Fruit fly (Drosophila melanogaster) whole organism, embryonic: ENCODE results near the gene CG18428.

Experiments
- Atf3 ChIP-seq: fragments of 200-800 bp; sonication (Bioruptor generic); optimal IDR thresholded peaks from 3 replicates; lab custom pipeline; 2016; ENCODE audit warnings: missing biosample characterization, missing genetic modification characterization
- CG12219 ChIP-seq: fragments of 200-800 bp; sonication (Bioruptor generic); optimal IDR thresholded peaks from 3 replicates; lab custom pipeline; 2018; ENCODE audit warnings: missing biosample characterization, mild to moderate bottlenecking, missing genetic modification characterization
- CG12391 ChIP-seq: fragments of 200-800 bp; sonication (Bioruptor generic); optimal IDR thresholded peaks from 3 replicates; lab custom pipeline; 2018; ENCODE audit warnings: missing biosample characterization, mild to moderate bottlenecking, missing genetic modification characterization, moderate library complexity
- CG15269 ChIP-seq: fragments of 200-800 bp; sonication (Bioruptor generic); optimal IDR thresholded peaks from 2 replicates; lab custom pipeline; 2018; ENCODE audit warnings: missing biosample characterization, mild to moderate bottlenecking, missing genetic modification characterization, moderate library complexity
- CG1602 ChIP-seq: fragments of 200-800 bp; sonication (Bioruptor generic); optimal IDR thresholded peaks from 3 replicates; lab custom pipeline; 2016; ENCODE audit warnings: missing biosample characterization, missing genetic modification characterization
- CG2889 ChIP-seq: fragments of 200-800 bp; sonication (Bioruptor generic); IDR thresholded peaks from 3 replicates; pipeline ENCODE4 v1.3.6; 2022; ENCODE audit warnings: missing biosample characterization, missing genetic modification characterization
- CG32772 ChIP-seq: fragments of 200-800 bp; sonication (Bioruptor generic); IDR thresholded peaks from 2 replicates; pipeline ENCODE4 v1.3.6; 2022; ENCODE audit warnings: missing biosample characterization, missing genetic modification characterization
- CG3281 ChIP-seq: fragments of 200-800 bp; sonication (Bioruptor generic); optimal IDR thresholded peaks from 3 replicates; lab custom pipeline; 2017; ENCODE audit warnings: missing biosample characterization, mild to moderate bottlenecking, missing genetic modification characterization
- CG3726 ChIP-seq: fragments of 200-800 bp; sonication (Bioruptor generic); IDR thresholded peaks from 3 replicates; pipeline ENCODE4, ENCODE4 v1.3.6; 2022; ENCODE audit warnings: missing biosample characterization, missing genetic modification characterization
- CG4404 ChIP-seq: fragments of 200-800 bp; sonication (Bioruptor generic); IDR thresholded peaks from 2 replicates; pipeline ENCODE4 v1.3.6; 2022; ENCODE audit warnings: missing biosample characterization, missing genetic modification characterization
- CG4854 ChIP-seq: fragments of 200-800 bp; sonication (Bioruptor generic); optimal IDR thresholded peaks from 2 replicates; lab custom pipeline; 2016; ENCODE audit warnings: missing biosample characterization, missing genetic modification characterization, inconsistent platforms
- CG7786 ChIP-seq: fragments of 200-800 bp; sonication (Bioruptor generic); optimal IDR thresholded peaks from 2 replicates; lab custom pipeline; 2016; ENCODE audit warnings: missing biosample characterization, missing genetic modification characterization
- CG8765 ChIP-seq: fragments of 200-800 bp; sonication (Bioruptor generic); IDR thresholded peaks from 2 replicates; pipeline ENCODE4 v1.3.6; 2022; ENCODE audit warnings: missing biosample characterization, missing genetic modification characterization
- CG9727 ChIP-seq: fragments of 200-800 bp; sonication (Bioruptor generic); optimal IDR thresholded peaks from 3 replicates; lab custom pipeline; 2017; ENCODE audit warnings: missing biosample characterization, mild to moderate bottlenecking, missing genetic modification characterization
- D19B ChIP-seq: fragments of 200-800 bp; sonication (Bioruptor generic); optimal IDR thresholded peaks from 2 replicates; lab custom pipeline; 2017; ENCODE audit warnings: missing biosample characterization, mild to moderate bottlenecking, missing genetic modification characterization
- Dfd ChIP-seq, 2 experiments: fragments of >200 bp; optimal IDR thresholded peaks; 2 replicates each; lab custom pipeline; 2017; ENCODE audit warnings: missing biosample characterization in 2 of 2, missing genetic modification characterization in 2 of 2
- Dip2 ChIP-seq: fragments of 200-800 bp; sonication (Bioruptor generic); IDR thresholded peaks from 2 replicates; pipeline ENCODE4 v1.3.6; 2022; ENCODE audit warnings: missing biosample characterization, missing genetic modification characterization
- Dip3 ChIP-seq: fragments of 200-800 bp; sonication (Bioruptor generic); optimal IDR thresholded peaks from 3 replicates; lab custom pipeline; 2016; ENCODE audit warnings: missing biosample characterization, missing genetic modification characterization
- Hr39 ChIP-seq: fragments of >200 bp; optimal IDR thresholded peaks from 2 replicates; lab custom pipeline; 2017
- Hr78 ChIP-seq, 2 experiments: fragments of 200-800 bp in 1 of 2; fragments of >200 bp in 1 of 2; sonication (Bioruptor generic) in 1 of 2; optimal IDR thresholded peaks; 2 replicates each; lab custom pipeline; 2017 to 2019; ENCODE audit warnings: missing biosample characterization in 2 of 2, missing genetic modification characterization in 2 of 2, mild to moderate bottlenecking in 1 of 2, moderate library complexity in 1 of 2
- MESR4 ChIP-seq: fragments of 200-800 bp; sonication (Bioruptor generic); optimal IDR thresholded peaks from 2 replicates; lab custom pipeline; 2018; ENCODE audit warnings: missing biosample characterization, mild to moderate bottlenecking, missing genetic modification characterization, moderate library complexity
- Max ChIP-seq: fragments of 200-800 bp; sonication (Bioruptor generic); optimal IDR thresholded peaks from 2 replicates; lab custom pipeline; 2016; ENCODE audit warnings: missing biosample characterization, mild to moderate bottlenecking, missing genetic modification characterization
- Med ChIP-seq: fragments of 200-800 bp; sonication (Bioruptor generic); peaks from one replicate; lab custom pipeline; 2016; ENCODE audit warnings: missing biosample characterization, missing genetic modification characterization, mild to moderate bottlenecking, inconsistent platforms, moderate library complexity
- Poxn ChIP-seq: fragments of 200-800 bp; sonication (Bioruptor generic); IDR thresholded peaks from 2 replicates; pipeline ENCODE4 v1.3.6; 2022; ENCODE audit warnings: missing biosample characterization, missing genetic modification characterization
- Usf ChIP-seq: fragments of 200-800 bp; sonication (Bioruptor generic); optimal IDR thresholded peaks from 2 replicates; lab custom pipeline; 2017; ENCODE audit warnings: missing genotype, missing biosample characterization, missing genetic modification characterization
- ato ChIP-seq: fragments of 200-800 bp; sonication (Bioruptor generic); IDR thresholded peaks from 2 replicates; pipeline ENCODE4 v1.3.6; 2022; ENCODE audit warnings: missing biosample characterization, missing genetic modification characterization; ENCODE audit not compliant: partially characterized antibody
- bab2 ChIP-seq: fragments of 200-800 bp; sonication (Bioruptor generic); optimal IDR thresholded peaks from 2 replicates; lab custom pipeline; 2016; ENCODE audit warnings: missing biosample characterization, missing genetic modification characterization
- bbx ChIP-seq: fragments of 200-800 bp; sonication (Bioruptor generic); IDR thresholded peaks from 2 replicates; pipeline ENCODE4 v1.3.6; 2022; ENCODE audit warnings: missing biosample characterization, missing genetic modification characterization; ENCODE audit not compliant: partially characterized antibody
- caup ChIP-seq: fragments of 200-800 bp; sonication (Bioruptor generic); optimal IDR thresholded peaks from 3 replicates; lab custom pipeline; 2017; ENCODE audit warnings: missing biosample characterization, mild to moderate bottlenecking, missing genetic modification characterization, moderate library complexity; ENCODE audit not compliant: severe bottlenecking
- chinmo ChIP-seq: fragments of 200-800 bp; sonication (Bioruptor generic); IDR thresholded peaks from 4 replicates; pipeline ENCODE4 v1.3.6; 2022; ENCODE audit warnings: missing biosample characterization, missing genetic modification characterization; ENCODE audit not compliant: partially characterized antibody
- ci ChIP-seq: fragments of 200-800 bp; sonication (Bioruptor generic); IDR thresholded peaks from 3 replicates; pipeline ENCODE4 v1.3.6; 2022; ENCODE audit warnings: missing biosample characterization, missing genetic modification characterization
- dati ChIP-seq: fragments of 200-800 bp; sonication (Bioruptor generic); IDR thresholded peaks from 2 replicates; pipeline ENCODE4 v1.3.6; 2022; ENCODE audit warnings: missing biosample characterization, missing genetic modification characterization
- dmrt99B ChIP-seq: fragments of 200-800 bp; sonication (Bioruptor generic); optimal IDR thresholded peaks from 2 replicates; lab custom pipeline; 2018; ENCODE audit warnings: missing biosample characterization, mild to moderate bottlenecking, missing genetic modification characterization, moderate library complexity
- grau ChIP-seq: fragments of 200-800 bp; optimal IDR thresholded peaks from 3 replicates; lab custom pipeline; 2019; ENCODE audit warnings: missing biosample characterization, mild to moderate bottlenecking, missing genetic modification characterization, moderate library complexity
- gsb ChIP-seq: fragments of 200-800 bp; sonication (Bioruptor generic); IDR thresholded peaks from 2 replicates; pipeline ENCODE4 v1.3.6; 2022; ENCODE audit warnings: missing biosample characterization, missing genetic modification characterization
- kay ChIP-seq: fragments of 200-800 bp; sonication (Bioruptor generic); optimal IDR thresholded peaks from 2 replicates; lab custom pipeline; 2016; ENCODE audit warnings: missing biosample characterization, missing genetic modification characterization
- kni ChIP-seq: fragments of 200-800 bp; sonication (Bioruptor generic); optimal IDR thresholded peaks from 3 replicates; lab custom pipeline; 2017; ENCODE audit warnings: mild to moderate bottlenecking, missing biosample characterization, missing genetic modification reagents, missing genetic modification characterization
- lilli ChIP-seq: fragments of 200-800 bp; sonication (Bioruptor generic); optimal IDR thresholded peaks from 3 replicates; lab custom pipeline; 2016; ENCODE audit warnings: missing biosample characterization, missing genetic modification characterization
- mirr ChIP-seq: fragments of 200-800 bp; sonication (Bioruptor generic); optimal IDR thresholded peaks from 3 replicates; lab custom pipeline; 2018; ENCODE audit warnings: missing biosample characterization, mild to moderate bottlenecking, missing genetic modification characterization
- peb ChIP-seq: fragments of 200-800 bp; sonication (Bioruptor generic); IDR thresholded peaks from 2 replicates; pipeline ENCODE4 v1.3.6; 2022; ENCODE audit warnings: missing biosample characterization, missing genetic modification characterization
- pho ChIP-seq: fragments of 200-800 bp; sonication (Bioruptor generic); optimal IDR thresholded peaks from 2 replicates; lab custom pipeline; 2016; ENCODE audit warnings: missing biosample characterization, missing genetic modification characterization
- scrt ChIP-seq: fragments of 200-800 bp; sonication (Bioruptor generic); optimal IDR thresholded peaks from 2 replicates; lab custom pipeline; 2018; ENCODE audit warnings: missing biosample characterization, mild to moderate bottlenecking, missing genetic modification characterization, moderate library complexity
- sd ChIP-seq: fragments of 200-800 bp; sonication (Bioruptor generic); optimal IDR thresholded peaks from 3 replicates; lab custom pipeline; 2018; ENCODE audit warnings: missing biosample characterization, mild to moderate bottlenecking, missing genetic modification characterization, moderate library complexity
- slbo ChIP-seq: fragments of 200-800 bp; sonication (Bioruptor generic); IDR thresholded peaks from 2 replicates; pipeline ENCODE4 v1.3.6; 2022; ENCODE audit warnings: missing biosample characterization, missing genetic modification characterization
- slp2 ChIP-seq: fragments of 200-800 bp; sonication (Bioruptor generic); optimal IDR thresholded peaks from 2 replicates; lab custom pipeline; 2016; ENCODE audit warnings: missing biosample characterization, missing genetic modification characterization
- so ChIP-seq: fragments of 200-800 bp; sonication (Bioruptor generic); IDR thresholded peaks from 3 replicates; pipeline ENCODE4 v1.3.6; 2022; ENCODE audit warnings: missing biosample characterization, missing genetic modification characterization
- tx ChIP-seq: fragments of 200-800 bp; sonication (Bioruptor generic); optimal IDR thresholded peaks from 2 replicates; lab custom pipeline; 2016; ENCODE audit warnings: missing biosample characterization, missing genetic modification characterization
- zf30C ChIP-seq: fragments of 200-800 bp; sonication (Bioruptor generic); optimal IDR thresholded peaks from 3 replicates; lab custom pipeline; 2018; ENCODE audit warnings: missing biosample characterization, mild to moderate bottlenecking, missing genetic modification characterization

CG18428 gene

DNA sequence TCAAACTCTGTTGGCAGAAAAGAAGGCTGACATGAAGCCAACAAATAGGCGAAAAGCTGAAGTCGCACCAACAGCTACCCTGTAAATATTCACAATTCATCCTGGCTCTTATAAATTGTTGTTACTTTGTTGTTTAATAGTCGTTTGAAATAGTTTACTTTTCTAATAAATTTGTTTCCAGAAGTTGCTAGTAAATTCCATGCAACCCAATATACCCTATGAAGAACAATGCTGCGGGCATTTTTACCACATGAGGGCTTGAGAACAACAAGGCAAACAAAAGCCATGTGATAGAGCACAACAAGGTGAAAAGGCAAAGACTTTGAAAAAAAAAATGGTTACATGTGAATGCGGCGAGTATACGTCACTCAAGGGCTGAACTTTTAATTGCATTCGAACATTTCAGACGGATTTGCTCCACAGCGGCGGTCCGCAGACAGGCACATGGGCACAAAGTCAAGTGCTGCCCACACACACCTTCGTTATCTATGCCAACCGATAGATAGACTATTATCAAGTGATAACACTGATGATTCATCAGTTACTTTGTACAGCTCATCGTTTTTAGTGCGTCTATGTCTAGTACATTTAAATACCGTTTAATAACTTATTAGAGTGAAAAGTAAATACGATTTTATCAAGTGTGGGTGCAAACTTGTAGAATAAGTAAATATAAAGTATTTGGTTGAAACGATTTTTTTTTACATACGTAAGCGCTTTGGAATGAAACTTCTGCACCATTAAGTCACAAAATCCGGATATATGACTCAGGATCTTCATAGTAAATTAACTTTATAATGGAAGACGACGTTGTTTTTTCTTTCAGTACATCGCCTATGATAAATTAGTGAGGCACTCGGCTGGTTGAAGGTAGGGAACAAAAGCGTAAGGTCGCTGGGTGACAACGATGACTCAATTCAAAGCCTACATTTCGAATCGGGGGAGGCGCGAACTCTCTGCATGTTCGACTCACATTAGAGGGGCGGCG is 9.8 kb upstream of the CG18428 start (continued):
- TF ChIP-seq CG9727 (GFP tag; lab: Kevin White, UChicago) = peak; percentile 76
- peak; percentile 64 for TF ChIP-seq CG1602
- peak; percentile 65 for TF ChIP-seq slp2 (GFP tag; lab: Kevin White, UChicago)
- TF ChIP-seq MESR4 (GFP tag; lab: Kevin White, UChicago) = peak; percentile 5
- peak; percentile 76 for TF ChIP-seq tx (GFP tag; lab: Kevin White, UChicago)
- TF ChIP-seq Usf = peak; percentile 34
- TF ChIP-seq, all 482 proteins: peak for 366

DNA sequence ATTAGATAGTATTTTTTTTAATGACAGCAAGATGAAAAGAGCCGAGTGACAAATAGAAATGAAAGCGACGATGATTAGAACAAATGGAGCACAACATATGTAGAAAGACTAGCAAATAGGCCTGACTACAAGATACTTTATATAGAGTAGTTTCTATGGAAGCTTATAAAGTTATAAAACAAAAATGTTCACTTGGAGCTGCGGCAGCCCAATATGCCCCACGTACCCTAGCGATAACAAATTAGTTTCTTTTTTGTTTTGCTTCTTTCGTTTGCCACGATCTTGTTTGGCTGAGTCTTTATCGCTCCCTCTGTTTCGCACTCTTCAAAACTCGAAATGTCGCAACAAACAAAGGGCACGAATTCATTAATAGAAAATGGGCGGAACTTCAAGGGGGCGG is 8.4 kb upstream of the CG18428 start:
- TF ChIP-seq Med (GFP tag; lab: Kevin White, UChicago) = peak; percentile 86
- TF ChIP-seq ci (GFP tag; lab: Robert Waterston, UW) = peak; percentile 35; the same call in 1 of the 3 replicates
- TF ChIP-seq caup (GFP tag; lab: Kevin White, UChicago) = no peak
- TF ChIP-seq so (GFP tag; lab: Robert Waterston, UW) = 0 out of 3 replicates have a peak, but pooled peaks have one; percentile 37
- TF ChIP-seq CG3726 (GFP tag; lab: Robert Waterston, UW) = no peak
- no peak for TF ChIP-seq CG4404 (GFP tag; lab: Robert Waterston, UW)
- TF ChIP-seq Dip2 (GFP tag; lab: Robert Waterston, UW) = no peak
- no peak for TF ChIP-seq CG3281 (GFP tag; lab: Kevin White, UChicago)
- no peak for TF ChIP-seq Hr78 (GFP tag; optimal IDR thresholded peaks at IDR 0.05; lab: Kevin White, UChicago)
- no peak for TF ChIP-seq Poxn (GFP tag; lab: Robert Waterston, UW)
- peak; percentile 49 for TF ChIP-seq dmrt99B (tag; lab: Kevin White, UChicago)
- TF ChIP-seq zf30C (GFP tag; lab: Kevin White, UChicago) = no peak
- no peak for TF ChIP-seq gsb (GFP tag; lab: Robert Waterston, UW)
- no peak for TF ChIP-seq CG2889
- no peak for TF ChIP-seq mirr (GFP tag; lab: Kevin White, UChicago)
- TF ChIP-seq Hr39 (lab: Kevin White, UChicago) = no peak
- no peak for TF ChIP-seq kni (GFP tag; lab: Kevin White, UChicago)
- no peak for TF ChIP-seq scrt (GFP tag; lab: Kevin White, UChicago)
- no peak for TF ChIP-seq CG12219 (GFP tag; lab: Kevin White, UChicago)
- no peak for TF ChIP-seq ato (GFP tag; lab: Robert Waterston, UW)
- TF ChIP-seq bab2 = peak; percentile 0
- TF ChIP-seq grau (tag; lab: Kevin White, UChicago) = peak; percentile 34
- TF ChIP-seq CG12391 (tag; lab: Kevin White, UChicago) = peak; percentile 9
- TF ChIP-seq CG32772 = 0 out of 2 replicates have a peak, but pooled peaks have one; percentile 18
- TF ChIP-seq Dip3 = peak; percentile 47
- peak; percentile 25 for TF ChIP-seq pho (GFP tag; lab: Kevin White, UChicago)
- TF ChIP-seq CG4854 (GFP tag; lab: Kevin White, UChicago) = no peak
- peak; percentile 49 for TF ChIP-seq lilli (GFP tag; lab: Kevin White, UChicago)
- no peak for TF ChIP-seq dati (GFP tag; lab: Robert Waterston, UW)
- peak; percentile 71 for TF ChIP-seq slbo (GFP tag; lab: Robert Waterston, UW)
- TF ChIP-seq peb (GFP tag; lab: Robert Waterston, UW) = no peak
- peak; percentile 57 for TF ChIP-seq CG15269 (tag; lab: Kevin White, UChicago)
- no peak for TF ChIP-seq bbx (GFP tag; lab: Robert Waterston, UW)
- TF ChIP-seq D19B (GFP tag; lab: Kevin White, UChicago) = peak; percentile 94
- no peak for TF ChIP-seq Max
- no peak for TF ChIP-seq Atf3 (GFP tag; lab: Kevin White, UChicago)
- peak; percentile 12 for TF ChIP-seq CG7786 (GFP tag; lab: Kevin White, UChicago)
- no peak for TF ChIP-seq sd
- no peak for TF ChIP-seq Dfd (GFP tag; optimal IDR thresholded peaks at IDR 0.05; lab: Kevin White, UChicago)
- no peak for TF ChIP-seq CG8765
- TF ChIP-seq chinmo (GFP tag; lab: Robert Waterston, UW) = no peak
- peak; percentile 8 for TF ChIP-seq kay
